Worm (Caenorhabditis elegans) whole organism, early embryonic: ENCODE measurements around the gene cpr-3.

Experiments
- F13C5.2 ChIP-seq: sonication (generic microtip); optimal IDR thresholded peaks from 2 replicates; lab custom pipeline; 2017; ENCODE audit warnings: mild to moderate bottlenecking, missing genetic modification characterization, inconsistent platforms, missing compliant biosample characterization
- ama-1 ChIP-seq: fragments of 150-350 bp; optimal IDR thresholded peaks from 2 replicates; lab custom pipeline; 2014
- ceh-13 ChIP-seq: fragments of 200-800 bp; sonication (Bioruptor generic); optimal IDR thresholded peaks from 2 replicates; lab custom pipeline; 2018; ENCODE audit warnings: mild to moderate bottlenecking, missing genetic modification characterization, missing compliant biosample characterization
- ceh-36 ChIP-seq: sonication (generic microtip); optimal IDR thresholded peaks from 2 replicates; lab custom pipeline; 2016; ENCODE audit warnings: missing genetic modification characterization, inconsistent platforms, missing compliant biosample characterization
- ets-7 ChIP-seq: sonication (generic microtip); optimal IDR thresholded peaks from 2 replicates; lab custom pipeline; 2016; ENCODE audit warnings: missing genotype, missing genetic modification characterization, missing compliant biosample characterization
- flt-1 ChIP-seq: fragments of 200-800 bp; sonication (Bioruptor generic); IDR thresholded peaks from 2 replicates; pipeline ENCODE4 v1.3.6; 2022; ENCODE audit warnings: missing genetic modification characterization, missing compliant biosample characterization
- hmg-4 ChIP-seq: fragments of 200-800 bp; sonication (Bioruptor generic); optimal IDR thresholded peaks from 2 replicates; lab custom pipeline; 2018; ENCODE audit warnings: mild to moderate bottlenecking, missing genetic modification characterization, missing compliant biosample characterization
- pes-1 ChIP-seq: fragments of 200-800 bp; sonication (Bioruptor generic); IDR thresholded peaks from 2 replicates; pipeline ENCODE4 v1.3.6; 2022; ENCODE audit warnings: missing genetic modification reagents, missing genetic modification characterization, missing compliant biosample characterization
- scrt-1 ChIP-seq: fragments of 200-800 bp; sonication (Bioruptor generic); IDR thresholded peaks from 2 replicates; pipeline ENCODE4 v1.3.6; 2022; ENCODE audit warnings: missing genetic modification characterization, missing compliant biosample characterization
- sea-1 ChIP-seq: fragments of 200-800 bp; sonication (Bioruptor generic); conservative IDR thresholded peaks from 2 replicates; pipeline ENCODE4 v1.3.6; 2022; ENCODE audit warnings: missing genetic modification characterization, missing compliant biosample characterization
- tbx-11 ChIP-seq: fragments of 200-800 bp; sonication (Bioruptor generic); IDR thresholded peaks from 2 replicates; pipeline ENCODE4 v1.3.6; 2022; ENCODE audit warnings: missing genetic modification characterization, missing compliant biosample characterization
- tbx-37 ChIP-seq: fragments of 200-800 bp; sonication (Bioruptor generic); conservative IDR thresholded peaks from 2 replicates; pipeline ENCODE4 v1.3.6; 2022; ENCODE audit warnings: missing genetic modification reagents, missing genetic modification characterization, missing compliant biosample characterization
- tra-4 ChIP-seq: sonication (generic microtip); optimal IDR thresholded peaks from 2 replicates; lab custom pipeline; 2017; ENCODE audit warnings: missing genetic modification characterization, missing compliant biosample characterization

ce11 chrV:15337405-15337804 lies 38.9 kb upstream of the cpr-3 start, which contains the start of gene wrt-7:
- TF ChIP-seq ceh-13 = no peak
- no peak for TF ChIP-seq F13C5.2 (tag; lab: Kevin White, UChicago)
- TF ChIP-seq ama-1 (lab: Kevin White, UChicago) = no peak
- no peak for TF ChIP-seq ceh-36 (tag; lab: Kevin White, UChicago)
- TF ChIP-seq flt-1 (GFP tag; lab: Robert Waterston, UW) = no peak
- no peak for TF ChIP-seq tra-4 (tag; lab: Kevin White, UChicago)
- TF ChIP-seq tbx-11 (GFP tag; lab: Robert Waterston, UW) = no peak
- no peak for TF ChIP-seq sea-1 (GFP tag; lab: Robert Waterston, UW)
- TF ChIP-seq hmg-4 (GFP tag; lab: Kevin White, UChicago) = no peak
- no peak for TF ChIP-seq scrt-1 (GFP tag; lab: Robert Waterston, UW)
- TF ChIP-seq ets-7 (tag; lab: Kevin White, UChicago) = no peak
- TF ChIP-seq pes-1 (GFP tag; lab: Robert Waterston, UW) = no peak
- TF ChIP-seq tbx-37 (GFP tag; lab: Robert Waterston, UW) = no peak
